Worm (Caenorhabditis elegans) whole organism, L2 larva: ENCODE data around the gene F25B3.4.

Source experiments
- ceh-82 ChIP-seq: fragments of 150-350 bp; optimal IDR thresholded peaks from 2 replicates; lab custom pipeline; 2014; ENCODE audit warnings: missing biosample characterization, missing genetic modification characterization
- fos-1 ChIP-seq: fragments of 150-350 bp; optimal IDR thresholded peaks from 2 replicates; lab custom pipeline; 2014; ENCODE audit warnings: missing biosample characterization, missing genetic modification characterization
- gmeb-1 ChIP-seq: fragments of 150-350 bp; optimal IDR thresholded peaks from 2 replicates; lab custom pipeline; 2014; ENCODE audit warnings: missing biosample characterization, missing genetic modification characterization
- lin-39 ChIP-seq: fragments of 150-350 bp; optimal IDR thresholded peaks from 2 replicates; lab custom pipeline; 2014; ENCODE audit warnings: missing biosample characterization, missing genetic modification reagents, missing genetic modification characterization
- nhr-21 ChIP-seq: fragments of 150-350 bp; optimal IDR thresholded peaks from 2 replicates; lab custom pipeline; 2014; ENCODE audit warnings: missing biosample characterization, missing genetic modification characterization
- snpc-4 ChIP-seq: fragments of 150-350 bp; optimal IDR thresholded peaks from 2 replicates; lab custom pipeline; 2014; ENCODE audit warnings: missing biosample characterization, missing genetic modification characterization

- TF ChIP-seq lin-39 (no peak), gmeb-1 (tag; lab: Kevin White, UChicago) (no peak), ceh-82 (tag; lab: Kevin White, UChicago) (no peak), fos-1 (tag; lab: Kevin White, UChicago) (no peak), nhr-21 (tag; lab: Kevin White, UChicago) (no peak), snpc-4 (tag; lab: Kevin White, UChicago) (no peak)
Observed at ce11 chrV:9615725-9616124, 47.1 kb upstream of the F25B3.4 start, which contains the start of gene pqn-63.
